Worm (Caenorhabditis elegans): ENCODE data around the gene clc-27.
A peak's percentile ranks its signal among the peaks of the same experiment; 100 is the strongest.

clc-27 gene

DNA sequence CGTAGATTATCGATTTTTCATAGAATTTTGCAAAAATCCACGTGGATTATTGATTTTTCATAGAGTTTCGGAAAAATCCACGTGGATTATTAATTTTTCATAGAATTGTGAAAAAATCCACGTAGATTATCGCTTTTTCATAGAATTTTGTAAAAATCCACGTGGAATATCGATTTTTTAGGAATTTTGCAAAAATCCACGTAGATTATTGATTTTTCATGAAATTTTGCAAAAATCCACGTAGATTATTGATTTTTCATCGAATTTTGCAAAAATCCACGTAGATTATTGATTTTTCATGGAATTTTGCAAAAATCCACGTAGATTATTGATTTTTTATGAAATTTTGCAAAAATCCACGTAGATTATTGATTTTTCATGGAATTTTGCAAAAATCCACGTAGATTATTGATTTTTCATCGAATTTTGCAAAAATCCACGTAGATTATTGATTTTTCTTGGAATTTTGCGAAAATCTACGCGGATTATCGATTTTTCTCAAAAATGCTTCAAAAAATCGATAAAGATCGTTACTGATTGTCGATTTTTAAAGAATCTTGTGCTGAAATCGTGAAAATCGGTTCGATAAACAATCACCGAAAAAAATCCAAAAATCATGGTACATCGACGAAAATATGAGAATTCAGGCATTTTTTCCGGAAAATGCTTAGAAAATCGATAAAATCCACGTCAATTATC is 48.9 kb downstream of the clc-27 start:
- TF ChIP-seq T22C8.4 (GFP tag; IDR thresholded peaks at IDR 0.05): peak; percentile 54

DNA sequence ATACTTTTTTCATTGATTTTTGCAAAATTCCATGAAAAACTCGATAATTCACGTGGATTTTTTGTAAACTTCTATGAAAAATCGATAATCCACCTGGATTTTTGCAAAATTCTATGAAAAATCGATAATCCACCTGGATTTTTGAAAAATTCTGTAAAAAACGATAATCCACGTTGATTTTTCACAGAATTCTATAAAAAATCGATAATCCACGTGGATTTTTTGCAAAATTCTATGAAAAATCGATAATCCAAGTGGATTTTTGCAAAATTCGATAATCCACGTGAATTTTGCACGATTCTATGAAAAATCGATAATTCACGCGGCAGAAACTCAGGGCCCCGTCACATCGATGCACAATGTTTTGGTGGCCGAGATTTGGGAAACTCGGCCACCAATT is 49.9 kb downstream of the clc-27 start:
- peak; percentile 84 for TF ChIP-seq T22C8.4 (GFP tag; IDR thresholded peaks at IDR 0.05)
- TF ChIP-seq med-1 (GFP tag; optimal IDR thresholded peaks at IDR 0.05; ENCODE audit: insufficient read depth): no peak

DNA sequence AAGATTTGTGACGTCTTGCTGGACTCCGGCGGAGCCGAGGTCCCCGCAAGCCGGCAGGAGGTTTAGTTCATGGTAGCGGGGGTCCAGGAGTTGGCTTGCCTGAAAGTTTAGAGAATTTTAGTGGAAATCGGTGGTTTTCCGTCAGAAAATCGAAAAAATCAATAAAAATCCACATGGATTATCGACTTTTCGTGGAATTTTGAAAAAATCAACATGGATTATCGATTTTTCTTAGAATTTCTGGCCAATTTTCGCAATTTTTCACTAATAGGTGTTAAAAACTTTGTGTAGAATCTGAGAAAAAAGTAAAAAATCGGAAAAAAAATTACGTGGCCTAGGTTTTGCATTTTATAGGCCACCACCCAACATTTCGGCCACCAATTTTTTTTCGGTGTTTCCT is 50.7 kb downstream of the clc-27 start:
- no peak for TF ChIP-seq klf-2 (GFP tag; conservative IDR thresholded peaks at IDR 0.05)
- no peak for TF ChIP-seq ztf-23 (GFP tag; IDR thresholded peaks at IDR 0.05)

All from whole organism, midembryonic.